Worm (Caenorhabditis elegans) whole organism, mixed stage, embryonic: ENCODE results near the gene dnj-25.

Experiments
- M03D4.4 ChIP-seq: sonication (generic microtip); optimal IDR thresholded peaks from 2 replicates; lab custom pipeline; 2017; ENCODE audit warnings: mild to moderate bottlenecking, missing genetic modification characterization, missing compliant biosample characterization
- bed-3 ChIP-seq: fragments of 200-800 bp; sonication (Bioruptor generic); optimal IDR thresholded peaks from 3 replicates; lab custom pipeline; 2018; ENCODE audit warnings: mild to moderate bottlenecking, missing genetic modification characterization, moderate library complexity, missing compliant biosample characterization
- blmp-1 ChIP-seq: fragments of 150-350 bp; optimal IDR thresholded peaks from 2 replicates; lab custom pipeline; 2014; ENCODE audit warnings: missing biosample characterization, missing genetic modification characterization
- ceh-39 ChIP-seq: fragments of 150-350 bp; optimal IDR thresholded peaks from 2 replicates; lab custom pipeline; 2014; ENCODE audit warnings: missing biosample characterization, missing genetic modification characterization
- ceh-43 ChIP-seq: fragments of 200-800 bp; sonication (Bioruptor generic); optimal IDR thresholded peaks from 2 replicates; lab custom pipeline; 2018; ENCODE audit warnings: mild to moderate bottlenecking, missing genetic modification characterization, moderate library complexity, missing compliant biosample characterization
- ceh-83 ChIP-seq: fragments of 200-800 bp; sonication (Bioruptor generic); optimal IDR thresholded peaks from 2 replicates; lab custom pipeline; 2018; ENCODE audit warnings: mild to moderate bottlenecking, missing genetic modification characterization, missing compliant biosample characterization
- ces-1 ChIP-seq: fragments of 150-350 bp; optimal IDR thresholded peaks from 2 replicates; lab custom pipeline; 2014; ENCODE audit warnings: missing biosample characterization, missing genetic modification reagents, missing genetic modification characterization
- cnd-1 ChIP-seq: fragments of 200-800 bp; sonication (Bioruptor generic); optimal IDR thresholded peaks from 2 replicates; lab custom pipeline; 2018; ENCODE audit warnings: mild to moderate bottlenecking, missing genetic modification characterization, missing compliant biosample characterization
- drap-1 ChIP-seq: fragments of 200-800 bp; sonication (Bioruptor generic); optimal IDR thresholded peaks from 3 replicates; lab custom pipeline; 2018; ENCODE audit warnings: mild to moderate bottlenecking, missing genetic modification characterization, missing compliant biosample characterization
- elt-1 ChIP-seq: sonication (generic microtip); optimal IDR thresholded peaks from 2 replicates; lab custom pipeline; 2017; ENCODE audit warnings: missing genetic modification characterization, mild to moderate bottlenecking, missing compliant biosample characterization, antibody characterized with exemption, moderate library complexity, borderline replicate concordance; ENCODE audit not compliant: insufficient read depth
- elt-3 ChIP-seq: fragments of 150-350 bp; optimal IDR thresholded peaks from 2 replicates; lab custom pipeline; 2014; ENCODE audit warnings: missing biosample characterization, missing genetic modification characterization
- flh-1 ChIP-seq: fragments of 200-800 bp; sonication (Bioruptor generic); optimal IDR thresholded peaks from 2 replicates; lab custom pipeline; 2018; ENCODE audit warnings: mild to moderate bottlenecking, missing genetic modification characterization, moderate library complexity, missing compliant biosample characterization
- ham-2 ChIP-seq: fragments of 200-800 bp; sonication (Bioruptor generic); optimal IDR thresholded peaks from 2 replicates; lab custom pipeline; 2018; ENCODE audit warnings: mild to moderate bottlenecking, missing genetic modification characterization, missing compliant biosample characterization
- hlh-1 ChIP-seq: fragments of 150-350 bp; optimal IDR thresholded peaks from 2 replicates; lab custom pipeline; 2014; ENCODE audit warnings: missing biosample characterization, missing genetic modification reagents, missing genetic modification characterization
- lin-13 ChIP-seq: fragments of 150-350 bp; optimal IDR thresholded peaks from 2 replicates; lab custom pipeline; 2014; ENCODE audit warnings: missing biosample characterization, missing genetic modification characterization
- lin-32 ChIP-seq: fragments of 200-800 bp; sonication (Bioruptor generic); optimal IDR thresholded peaks from 2 replicates; lab custom pipeline; 2018; ENCODE audit warnings: mild to moderate bottlenecking, missing genetic modification characterization, missing compliant biosample characterization
- lsy-2 ChIP-seq: fragments of 150-350 bp; optimal IDR thresholded peaks from 2 replicates; lab custom pipeline; 2014; ENCODE audit warnings: missing biosample characterization, missing genetic modification characterization
- mab-5 ChIP-seq: fragments of 150-350 bp; optimal IDR thresholded peaks from 2 replicates; lab custom pipeline; 2014; ENCODE audit warnings: missing biosample characterization, missing genetic modification characterization
- mep-1 ChIP-seq: fragments of 150-350 bp; optimal IDR thresholded peaks from 2 replicates; lab custom pipeline; 2017; ENCODE audit warnings: missing biosample characterization, missing genetic modification reagents, missing genetic modification characterization, inconsistent platforms
- mls-2 ChIP-seq: sonication (generic microtip); optimal IDR thresholded peaks from 2 replicates; lab custom pipeline; 2016; ENCODE audit warnings: mild to moderate bottlenecking, missing genetic modification characterization, moderate library complexity, missing compliant biosample characterization
- nhr-12 ChIP-seq: fragments of 150-350 bp; optimal IDR thresholded peaks from 2 replicates; lab custom pipeline; 2014; ENCODE audit warnings: missing biosample characterization, missing genetic modification characterization
- nhr-2 ChIP-seq: fragments of 150-350 bp; optimal IDR thresholded peaks from 2 replicates; lab custom pipeline; 2014; ENCODE audit warnings: missing biosample characterization, missing genetic modification characterization
- nhr-237 ChIP-seq: fragments of 150-350 bp; optimal IDR thresholded peaks from 2 replicates; lab custom pipeline; 2014; ENCODE audit warnings: missing biosample characterization, missing genetic modification characterization
- nhr-76 ChIP-seq: sonication (generic microtip); optimal IDR thresholded peaks from 2 replicates; lab custom pipeline; 2017; ENCODE audit warnings: missing biosample characterization, missing genetic modification characterization
- pha-4 ChIP-seq: fragments of 150-350 bp; optimal IDR thresholded peaks from 2 replicates; lab custom pipeline; 2018; ENCODE audit warnings: missing biosample characterization, missing genetic modification reagents, missing genetic modification characterization
- sem-2 ChIP-seq: fragments of 200-800 bp; sonication (Bioruptor generic); optimal IDR thresholded peaks from 2 replicates; lab custom pipeline; 2018; ENCODE audit warnings: mild to moderate bottlenecking, missing genetic modification characterization, missing compliant biosample characterization
- snpc-4 ChIP-seq: fragments of 150-350 bp; optimal IDR thresholded peaks from 2 replicates; lab custom pipeline; 2014; ENCODE audit warnings: missing biosample characterization, missing genetic modification characterization
- sptf-1 ChIP-seq: sonication (generic microtip); optimal IDR thresholded peaks from 2 replicates; lab custom pipeline; 2017; ENCODE audit warnings: mild to moderate bottlenecking, missing genetic modification characterization, moderate library complexity, missing compliant biosample characterization
- tbx-8 ChIP-seq: fragments of 200-800 bp; sonication (Bioruptor generic); optimal IDR thresholded peaks from 2 replicates; lab custom pipeline; 2018; ENCODE audit warnings: mild to moderate bottlenecking, missing genetic modification characterization, moderate library complexity, missing compliant biosample characterization
- unc-120 ChIP-seq: sonication (generic microtip); optimal IDR thresholded peaks from 2 replicates; lab custom pipeline; 2017; ENCODE audit warnings: missing genetic modification characterization, missing compliant biosample characterization; ENCODE audit not compliant: poor library complexity, severe bottlenecking
- unc-39 ChIP-seq: fragments of 150-350 bp; optimal IDR thresholded peaks from 2 replicates; lab custom pipeline; 2014; ENCODE audit warnings: missing biosample characterization, missing genetic modification characterization
- unc-62 ChIP-seq: fragments of 150-350 bp; optimal IDR thresholded peaks from 2 replicates; lab custom pipeline; 2014; ENCODE audit warnings: missing biosample characterization, missing genetic modification reagents, missing genetic modification characterization
- zip-8 ChIP-seq: fragments of 150-350 bp; optimal IDR thresholded peaks from 2 replicates; lab custom pipeline; 2014; ENCODE audit warnings: missing biosample characterization, missing genetic modification characterization
- ztf-11 ChIP-seq: fragments of 150-350 bp; optimal IDR thresholded peaks from 2 replicates; lab custom pipeline; 2014; ENCODE audit warnings: missing biosample characterization, missing genetic modification characterization

dnj-25 gene

ce11 chrV:20689481-20690039, 54.6 kb downstream of the dnj-25 start, which contains the start of gene F53F8.3:
F53F8.3 (minus strand) TSS chrV:20689531.
- TF ChIP-seq blmp-1 (no peak), unc-120 (tag; lab: Kevin White, UChicago) (no peak), ceh-83 (no peak), nhr-237 (tag; lab: Kevin White, UChicago) (no peak), snpc-4 (tag; lab: Kevin White, UChicago) (no peak), nhr-12 (tag; lab: Kevin White, UChicago) (no peak), sem-2 (no peak), unc-62 (GFP tag; lab: Kevin White, UChicago) (no peak), lin-32 (GFP tag; lab: Kevin White, UChicago) (no peak), M03D4.4 (tag; lab: Kevin White, UChicago) (no peak), cnd-1 (tag; lab: Kevin White, UChicago) (no peak), hlh-1 (tag; lab: Kevin White, UChicago) (no peak), unc-39 (tag; lab: Kevin White, UChicago) (no peak), sptf-1 (tag; lab: Kevin White, UChicago) (no peak)

DNA sequence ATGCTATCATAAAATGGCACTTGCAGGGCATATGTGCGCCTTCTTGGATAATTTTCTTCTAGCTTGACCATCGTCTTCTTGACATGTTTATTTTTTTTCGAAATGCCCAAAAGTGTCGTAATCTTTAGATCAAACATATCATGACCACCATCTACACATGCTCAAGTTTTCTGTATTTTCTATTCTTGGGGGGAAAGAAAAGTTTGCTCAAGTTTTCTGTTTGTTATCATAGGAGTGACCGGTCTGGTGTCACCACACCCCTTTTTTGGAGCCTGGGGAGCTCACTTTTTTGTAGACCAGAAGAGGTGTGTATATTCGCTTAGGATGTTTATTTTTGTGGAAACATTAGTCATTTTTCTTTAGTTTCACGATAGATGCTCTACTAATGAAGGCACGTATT, 58.8 kb downstream of the dnj-25 start, which contains the start of gene klf-2:
Gene klf-2 (plus strand): TSS at position 301 of the 400 bp plus-strand sequence.
- TF ChIP-seq nhr-76 (no peak), zip-8 (no peak), unc-39 (tag; lab: Kevin White, UChicago) (no peak), elt-1 (tag; lab: Kevin White, UChicago) (no peak), M03D4.4 (tag; lab: Kevin White, UChicago) (no peak), lsy-2 (tag; lab: Kevin White, UChicago) (no peak), lin-32 (GFP tag; lab: Kevin White, UChicago) (no peak), ceh-39 (tag; lab: Kevin White, UChicago) (no peak), mep-1 (tag; lab: Kevin White, UChicago) (no peak), unc-62 (GFP tag; lab: Kevin White, UChicago) (no peak), bed-3 (GFP tag; lab: Kevin White, UChicago) (no peak), tbx-8 (no peak), mls-2 (no peak), ztf-11 (tag; lab: Kevin White, UChicago) (no peak), blmp-1 (no peak), sem-2 (no peak), ceh-83 (no peak), sptf-1 (tag; lab: Kevin White, UChicago) (no peak), ces-1 (GFP tag; lab: Kevin White, UChicago) (no peak), nhr-237 (tag; lab: Kevin White, UChicago) (no peak)
- TF ChIP-seq, all 35 proteins: peak for 0

ce11 chrV:20682309-20682708, 61.8 kb downstream of the dnj-25 start:
- no peak for TF ChIP-seq ces-1 (GFP tag; lab: Kevin White, UChicago)
- no peak for TF ChIP-seq elt-3 (tag; lab: Kevin White, UChicago)
- no peak for TF ChIP-seq nhr-12 (tag; lab: Kevin White, UChicago)
- TF ChIP-seq drap-1 (GFP tag; lab: Kevin White, UChicago), result no peak
- TF ChIP-seq lin-13 (tag; lab: Kevin White, UChicago), result no peak
- TF ChIP-seq lsy-2 (tag; lab: Kevin White, UChicago), result no peak
- TF ChIP-seq ztf-11 (tag; lab: Kevin White, UChicago), result no peak
- no peak for TF ChIP-seq ham-2
- no peak for TF ChIP-seq nhr-76
- TF ChIP-seq hlh-1 (tag; lab: Kevin White, UChicago), result no peak
- no peak for TF ChIP-seq mab-5 (tag; lab: Kevin White, UChicago)
- TF ChIP-seq mls-2, result no peak
- TF ChIP-seq snpc-4 (tag; lab: Kevin White, UChicago), result no peak
- no peak for TF ChIP-seq pha-4 (tag; lab: Kevin White, UChicago)

ce11 chrV:20681824-20682223, 62.3 kb downstream of the dnj-25 start:
- no peak for TF ChIP-seq zip-8
- no peak for TF ChIP-seq ceh-83
- no peak for TF ChIP-seq blmp-1
- no peak for TF ChIP-seq snpc-4 (tag; lab: Kevin White, UChicago)

DNA sequence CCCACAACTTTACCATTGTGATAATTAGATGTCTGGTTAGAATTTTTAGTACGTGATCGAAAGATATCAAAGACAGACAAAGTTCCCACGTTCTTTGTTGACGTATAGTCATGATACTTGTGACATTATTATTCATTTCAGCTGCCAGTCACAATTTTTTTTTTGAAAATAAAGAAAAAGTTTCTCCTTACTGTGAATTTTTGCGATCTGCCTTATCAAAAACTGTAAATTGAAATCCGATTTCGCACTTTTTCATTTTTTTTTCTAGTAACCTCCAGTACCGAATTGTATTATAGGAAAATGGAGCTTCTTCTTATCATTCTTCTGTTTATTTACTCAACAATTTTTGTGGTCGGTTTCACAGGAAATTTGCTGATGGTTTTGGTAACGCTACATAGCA, 63.0 kb downstream of the dnj-25 start, which contains the start of gene srsx-35:
Gene srsx-35 (plus strand): TSS at position 301 of the 400 bp plus-strand sequence.
- no peak for TF ChIP-seq ztf-11 (tag; lab: Kevin White, UChicago)
- TF ChIP-seq lsy-2 (tag; lab: Kevin White, UChicago), result no peak
- no peak for TF ChIP-seq bed-3 (GFP tag; lab: Kevin White, UChicago)
- no peak for TF ChIP-seq sem-2
- no peak for TF ChIP-seq ceh-43 (GFP tag; lab: Kevin White, UChicago)
- TF ChIP-seq nhr-2 (tag; lab: Kevin White, UChicago), result no peak
- no peak for TF ChIP-seq nhr-12 (tag; lab: Kevin White, UChicago)
- no peak for TF ChIP-seq flh-1 (GFP tag; lab: Kevin White, UChicago)
- TF ChIP-seq mls-2, result no peak
- no peak for TF ChIP-seq elt-3 (tag; lab: Kevin White, UChicago)
- no peak for TF ChIP-seq ces-1 (GFP tag; lab: Kevin White, UChicago)
- TF ChIP-seq, all 35 proteins: peak for 0
